Fruit fly (Drosophila melanogaster) whole organism, embryonic: ENCODE results near the gene Nopp140.
A peak's percentile ranks its signal among the peaks of the same experiment; 100 is the strongest.

ENCODE experiments used
- B-H2 ChIP-seq: fragments of 200-800 bp; sonication (Bioruptor generic); optimal IDR thresholded peaks from 2 replicates; lab custom pipeline; 2018; ENCODE audit warnings: missing biosample characterization, mild to moderate bottlenecking, missing genetic modification characterization
- Bgb ChIP-seq: fragments of 200-800 bp; sonication (Bioruptor generic); IDR thresholded peaks from 2 replicates; pipeline ENCODE4 v1.3.6; 2022; ENCODE audit warnings: missing biosample characterization, missing genetic modification characterization; ENCODE audit not compliant: partially characterized antibody
- C15 ChIP-seq: fragments of 200-800 bp; sonication (Bioruptor generic); IDR thresholded peaks from 3 replicates; pipeline ENCODE4 v1.3.6; 2022; ENCODE audit warnings: missing biosample characterization, missing genetic modification characterization
- CG1024 ChIP-seq: fragments of 200-800 bp; sonication (Bioruptor generic); IDR thresholded peaks from 2 replicates; pipeline ENCODE4 v1.3.6; 2022; ENCODE audit warnings: missing biosample characterization, missing genetic modification characterization
- CG10274 ChIP-seq: fragments of 200-800 bp; sonication (Bioruptor generic); optimal IDR thresholded peaks from 3 replicates; lab custom pipeline; 2017; ENCODE audit warnings: missing biosample characterization, mild to moderate bottlenecking, missing genetic modification characterization
- CG10979 ChIP-seq: fragments of 200-800 bp; sonication (Bioruptor generic); optimal IDR thresholded peaks from 2 replicates; lab custom pipeline; 2018; ENCODE audit warnings: missing biosample characterization, mild to moderate bottlenecking, missing genetic modification characterization, moderate library complexity
- CG11085 ChIP-seq: fragments of 200-800 bp; sonication (Bioruptor generic); IDR thresholded peaks from 2 replicates; pipeline ENCODE4 v1.3.6; 2022; ENCODE audit warnings: missing biosample characterization, missing genetic modification characterization
- CG11560 ChIP-seq: fragments of 200-800 bp; sonication (Bioruptor generic); IDR thresholded peaks from 3 replicates; pipeline ENCODE4 v1.3.6; 2022; ENCODE audit warnings: missing biosample characterization, missing genetic modification characterization
- CG12071 ChIP-seq: fragments of 200-800 bp; sonication (Bioruptor generic); optimal IDR thresholded peaks from 3 replicates; lab custom pipeline; 2018; ENCODE audit warnings: missing biosample characterization, mild to moderate bottlenecking, missing genetic modification characterization
- CG12104 ChIP-seq: fragments of 200-800 bp; sonication (Bioruptor generic); optimal IDR thresholded peaks from 3 replicates; lab custom pipeline; 2016; ENCODE audit warnings: missing biosample characterization, missing genetic modification characterization
- CG15011 ChIP-seq: fragments of 200-800 bp; sonication (Bioruptor generic); optimal IDR thresholded peaks from 3 replicates; lab custom pipeline; 2018; ENCODE audit warnings: missing biosample characterization, mild to moderate bottlenecking, missing genetic modification characterization
- CG2875 ChIP-seq: fragments of 200-800 bp; sonication (Bioruptor generic); optimal IDR thresholded peaks from 2 replicates; lab custom pipeline; 2017; ENCODE audit warnings: missing biosample characterization, mild to moderate bottlenecking, missing genetic modification characterization, missing genetic modification reagents
- CG3281 ChIP-seq: fragments of 200-800 bp; sonication (Bioruptor generic); optimal IDR thresholded peaks from 3 replicates; lab custom pipeline; 2017; ENCODE audit warnings: missing biosample characterization, mild to moderate bottlenecking, missing genetic modification characterization
- CG5245 ChIP-seq: fragments of 200-800 bp; sonication (Bioruptor generic); optimal IDR thresholded peaks from 3 replicates; lab custom pipeline; 2016; ENCODE audit warnings: missing biosample characterization, missing genetic modification characterization
- CG6654 ChIP-seq: fragments of 200-800 bp; sonication (Bioruptor generic); optimal IDR thresholded peaks from 2 replicates; lab custom pipeline; 2017; ENCODE audit warnings: missing biosample characterization, mild to moderate bottlenecking, missing genetic modification characterization
- CG8359 ChIP-seq: fragments of 200-800 bp; sonication (Bioruptor generic); optimal IDR thresholded peaks from 2 replicates; lab custom pipeline; 2017; ENCODE audit warnings: missing biosample characterization, mild to moderate bottlenecking, missing genetic modification characterization, borderline replicate concordance
- CG8944 ChIP-seq: fragments of 200-800 bp; sonication (Bioruptor generic); optimal IDR thresholded peaks from 3 replicates; lab custom pipeline; 2016; ENCODE audit warnings: missing biosample characterization, missing genetic modification characterization
- D ChIP-seq, 2 experiments: fragments of 200-800 bp in 1 of 2; fragments of >200 bp in 1 of 2; sonication (Bioruptor generic) in 1 of 2; optimal IDR thresholded peaks; 2 replicates in 1 of 2; 3 replicates in 1 of 2; lab custom pipeline; 2017; ENCODE audit warnings: mild to moderate bottlenecking in 1 of 2, missing biosample characterization in 1 of 2, missing genetic modification characterization in 1 of 2, missing genetic modification reagents in 1 of 2
- Doc2 ChIP-seq: fragments of 200-800 bp; sonication (Bioruptor generic); IDR thresholded peaks from 2 replicates; pipeline ENCODE4 v1.3.6; 2022; ENCODE audit warnings: missing biosample characterization, missing genetic modification characterization
- Fer3 ChIP-seq: fragments of 200-800 bp; sonication (Bioruptor generic); optimal IDR thresholded peaks from 2 replicates; lab custom pipeline; 2018; ENCODE audit warnings: missing biosample characterization, mild to moderate bottlenecking, missing genetic modification characterization, moderate library complexity
- GATAe ChIP-seq: fragments of 200-800 bp; sonication (Bioruptor generic); conservative IDR thresholded peaks from 2 replicates; pipeline ENCODE4 v1.3.6; 2022; ENCODE audit warnings: missing biosample characterization, missing genetic modification characterization
- HHEX ChIP-seq: fragments of 200-800 bp; sonication (Bioruptor generic); optimal IDR thresholded peaks from 3 replicates; lab custom pipeline; 2017; ENCODE audit warnings: missing biosample characterization, mild to moderate bottlenecking, missing genetic modification characterization, missing genetic modification reagents
- Hr78 ChIP-seq, 2 experiments: fragments of 200-800 bp in 1 of 2; fragments of >200 bp in 1 of 2; sonication (Bioruptor generic) in 1 of 2; optimal IDR thresholded peaks; 2 replicates each; lab custom pipeline; 2017 to 2019; ENCODE audit warnings: missing biosample characterization in 2 of 2, missing genetic modification characterization in 2 of 2, mild to moderate bottlenecking in 1 of 2, moderate library complexity in 1 of 2
- Kr ChIP-seq: fragments of 200-800 bp; sonication (Bioruptor generic); optimal IDR thresholded peaks from 2 replicates; lab custom pipeline; 2017; ENCODE audit warnings: missing biosample characterization, mild to moderate bottlenecking, missing genetic modification characterization
- Lpt ChIP-seq: fragments of >200 bp; optimal IDR thresholded peaks from 2 replicates; lab custom pipeline; 2018; ENCODE audit warnings: missing biosample characterization, missing genetic modification characterization
- Ravus ChIP-seq: fragments of 200-800 bp; sonication (Bioruptor generic); IDR thresholded peaks from 2 replicates; pipeline ENCODE4 v1.3.6; 2022; ENCODE audit warnings: missing biosample characterization, missing genetic modification characterization
- Rx ChIP-seq: fragments of 200-800 bp; sonication (Bioruptor generic); IDR thresholded peaks from 2 replicates; pipeline ENCODE4 v1.3.6; 2022; ENCODE audit warnings: missing biosample characterization, missing genetic modification characterization
- ab ChIP-seq: fragments of 200-800 bp; sonication (Bioruptor generic); optimal IDR thresholded peaks from 2 replicates; lab custom pipeline; 2016; ENCODE audit warnings: missing biosample characterization, missing genetic modification characterization
- chm ChIP-seq: fragments of 200-800 bp; sonication (Bioruptor generic); IDR thresholded peaks from 2 replicates; pipeline ENCODE4 v1.3.6; 2022; ENCODE audit warnings: missing biosample characterization, missing genetic modification characterization
- cwo ChIP-seq: fragments of 200-800 bp; sonication (Bioruptor generic); optimal IDR thresholded peaks from 3 replicates; lab custom pipeline; 2017; ENCODE audit warnings: missing biosample characterization, missing genetic modification characterization, mild to moderate bottlenecking, moderate library complexity, missing genetic modification reagents
- fd3F ChIP-seq: fragments of 200-800 bp; sonication (Bioruptor generic); optimal IDR thresholded peaks from 2 replicates; lab custom pipeline; 2018; ENCODE audit warnings: missing biosample characterization, mild to moderate bottlenecking, missing genetic modification characterization, moderate library complexity
- fru ChIP-seq: fragments of >200 bp; optimal IDR thresholded peaks from 2 replicates; lab custom pipeline; 2017
- gcm2 ChIP-seq: fragments of 200-800 bp; sonication (Bioruptor generic); optimal IDR thresholded peaks from 2 replicates; lab custom pipeline; 2016; ENCODE audit warnings: missing biosample characterization, missing genetic modification characterization
- grau ChIP-seq: fragments of 200-800 bp; optimal IDR thresholded peaks from 3 replicates; lab custom pipeline; 2019; ENCODE audit warnings: missing biosample characterization, mild to moderate bottlenecking, missing genetic modification characterization, moderate library complexity
- grn ChIP-seq: fragments of 200-800 bp; sonication (Bioruptor generic); optimal IDR thresholded peaks from 3 replicates; lab custom pipeline; 2017; ENCODE audit warnings: missing biosample characterization, missing genetic modification characterization
- inv ChIP-seq: fragments of 200-800 bp; sonication (Bioruptor generic); IDR thresholded peaks from 2 replicates; pipeline ENCODE4 v1.3.6; 2022; ENCODE audit warnings: missing biosample characterization, missing genetic modification characterization; ENCODE audit not compliant: partially characterized antibody
- lab ChIP-seq: fragments of 200-800 bp; sonication (Bioruptor generic); optimal IDR thresholded peaks from 3 replicates; lab custom pipeline; 2017; ENCODE audit warnings: missing biosample characterization, missing genetic modification characterization, mild to moderate bottlenecking, moderate library complexity, missing genetic modification reagents
- nmo ChIP-seq: fragments of 200-800 bp; sonication (Bioruptor generic); optimal IDR thresholded peaks from 2 replicates; lab custom pipeline; 2018; ENCODE audit warnings: missing biosample characterization, mild to moderate bottlenecking, missing genetic modification characterization, moderate library complexity
- odd ChIP-seq: fragments of 200-800 bp; sonication (Bioruptor generic); optimal IDR thresholded peaks from 2 replicates; lab custom pipeline; 2017; ENCODE audit warnings: missing biosample characterization, mild to moderate bottlenecking, missing genetic modification characterization
- pb ChIP-seq: fragments of 200-800 bp; sonication (Bioruptor generic); optimal IDR thresholded peaks from 3 replicates; lab custom pipeline; 2016; ENCODE audit warnings: missing biosample characterization, missing genetic modification characterization
- ro ChIP-seq: fragments of 200-800 bp; sonication (Bioruptor generic); IDR thresholded peaks from 2 replicates; pipeline ENCODE4 v1.3.6; 2022; ENCODE audit warnings: missing biosample characterization, missing genetic modification characterization
- run ChIP-seq: fragments of 200-800 bp; sonication (Bioruptor generic); optimal IDR thresholded peaks from 3 replicates; lab custom pipeline; 2018; ENCODE audit warnings: missing biosample characterization, mild to moderate bottlenecking, missing genetic modification characterization
- slou ChIP-seq: fragments of 200-800 bp; sonication (Bioruptor generic); optimal IDR thresholded peaks from 3 replicates; lab custom pipeline; 2016; ENCODE audit warnings: missing biosample characterization, missing genetic modification characterization
- sqz ChIP-seq: fragments of 200-800 bp; sonication (Bioruptor generic); optimal IDR thresholded peaks from 3 replicates; lab custom pipeline; 2018; ENCODE audit warnings: missing biosample characterization, mild to moderate bottlenecking, missing genetic modification characterization
- sr ChIP-seq: fragments of 200-800 bp; sonication (Bioruptor generic); IDR thresholded peaks from 3 replicates; pipeline ENCODE4 v1.3.6; 2022; ENCODE audit warnings: missing biosample characterization, missing genetic modification characterization
- trem ChIP-seq: fragments of 200-800 bp; optimal IDR thresholded peaks from 3 replicates; lab custom pipeline; 2019; ENCODE audit warnings: missing biosample characterization, mild to moderate bottlenecking, missing genetic modification characterization, moderate library complexity
- tx ChIP-seq: fragments of 200-800 bp; sonication (Bioruptor generic); optimal IDR thresholded peaks from 2 replicates; lab custom pipeline; 2016; ENCODE audit warnings: missing biosample characterization, missing genetic modification characterization
- yki ChIP-seq: fragments of >200 bp; optimal IDR thresholded peaks from 3 replicates; lab custom pipeline; 2018

The Nopp140 gene

dm6 chr3L:21839720-21840641, 7.4 kb downstream of the Nopp140 start (continued):
- TF ChIP-seq D (optimal IDR thresholded peaks at IDR 0.05; lab: Kevin White, UChicago) (no peak), D (GFP tag; optimal IDR thresholded peaks at IDR 0.05; lab: Kevin White, UChicago) (peak; percentile 93), fru (lab: Kevin White, UChicago) (no peak), inv (GFP tag; lab: Robert Waterston, UW) (0 out of 2 replicates have a peak, but pooled peaks have one; percentile 28), GATAe (GFP tag; lab: Robert Waterston, UW) (peak; percentile 62), trem (peak; percentile 75), CG11560 (peak; percentile 86), C15 (GFP tag; lab: Robert Waterston, UW) (peak; percentile 63; the same call in 2 of the 3 replicates), CG12104 (GFP tag; lab: Kevin White, UChicago) (peak; percentile 94), CG12071 (GFP tag; lab: Kevin White, UChicago) (peak; percentile 91), Lpt (GFP tag; lab: Kevin White, UChicago) (no peak), HHEX (peak; percentile 91), CG2875 (GFP tag; lab: Kevin White, UChicago) (peak; percentile 92), run (peak; percentile 87), pb (GFP tag; lab: Kevin White, UChicago) (peak; percentile 93), sr (GFP tag; lab: Robert Waterston, UW) (peak; percentile 79; the same call in 2 of the 3 replicates), Fer3 (tag; lab: Kevin White, UChicago) (peak; percentile 90), grn (GFP tag; lab: Kevin White, UChicago) (peak; percentile 84), lab (GFP tag; lab: Kevin White, UChicago) (peak; percentile 95), Kr (GFP tag; lab: Kevin White, UChicago) (no peak), ro (GFP tag; lab: Robert Waterston, UW) (peak; percentile 68), CG3281 (GFP tag; lab: Kevin White, UChicago) (peak; percentile 94), B-H2 (GFP tag; lab: Kevin White, UChicago) (peak; percentile 82), CG11085 (peak; percentile 76), Ravus (GFP tag; lab: Robert Waterston, UW) (peak; percentile 46), tx (peak; percentile 88), CG5245 (peak; percentile 88), Bgb (0 out of 2 replicates have a peak, but pooled peaks have one; percentile 13), cwo (GFP tag; lab: Kevin White, UChicago) (peak; percentile 99), CG10979 (tag; lab: Kevin White, UChicago) (peak; percentile 92), slou (GFP tag; lab: Kevin White, UChicago) (peak; percentile 87), CG1024 (GFP tag; lab: Robert Waterston, UW) (peak; percentile 79), Rx (peak; percentile 85), CG15011 (GFP tag; lab: Kevin White, UChicago) (peak; percentile 88), grau (tag; lab: Kevin White, UChicago) (peak; percentile 92), Hr78 (GFP tag; optimal IDR thresholded peaks at IDR 0.05; lab: Kevin White, UChicago) (peak in 1 of 2 experiments; percentile 77), CG8359 (GFP tag; lab: Kevin White, UChicago) (peak; percentile 75), nmo (GFP tag; lab: Kevin White, UChicago) (peak; percentile 96), odd (GFP tag; lab: Kevin White, UChicago) (peak; percentile 92), yki (no peak), Doc2 (GFP tag; lab: Robert Waterston, UW) (peak; percentile 54), gcm2 (peak; percentile 93), CG8944 (GFP tag; lab: Kevin White, UChicago) (peak; percentile 82), CG10274 (GFP tag; lab: Kevin White, UChicago) (peak; percentile 87), ab (GFP tag; lab: Kevin White, UChicago) (peak; percentile 90), CG6654 (GFP tag; lab: Kevin White, UChicago) (peak; percentile 84), fd3F (GFP tag; lab: Kevin White, UChicago) (peak; percentile 88), sqz (GFP tag; lab: Kevin White, UChicago) (no peak), chm (GFP tag; lab: Robert Waterston, UW) (peak; percentile 88)
